Worm (Caenorhabditis elegans) whole organism, L1 larva: ENCODE results near the gene F16G10.5.

ENCODE experiments used
- ama-1 ChIP-seq: fragments of 150-350 bp; optimal IDR thresholded peaks from 2 replicates; lab custom pipeline; 2014
- blmp-1 ChIP-seq: fragments of 150-350 bp; optimal IDR thresholded peaks from 2 replicates; lab custom pipeline; 2014; ENCODE audit warnings: missing biosample characterization, missing genetic modification characterization
- lin-39 ChIP-seq: fragments of 150-350 bp; optimal IDR thresholded peaks from 2 replicates; lab custom pipeline; 2014; ENCODE audit warnings: missing biosample characterization, missing genetic modification reagents, missing genetic modification characterization
- nhr-28 ChIP-seq: fragments of 150-350 bp; optimal IDR thresholded peaks from 2 replicates; lab custom pipeline; 2014; ENCODE audit warnings: missing biosample characterization, missing genetic modification characterization
- unc-130 ChIP-seq: fragments of 150-350 bp; optimal IDR thresholded peaks from 2 replicates; lab custom pipeline; 2017; ENCODE audit warnings: missing biosample characterization, missing genetic modification characterization, inconsistent platforms
- zag-1 ChIP-seq: fragments of 150-350 bp; optimal IDR thresholded peaks from 2 replicates; lab custom pipeline; 2014; ENCODE audit warnings: missing biosample characterization, missing genetic modification characterization

- TF ChIP-seq unc-130 (tag; lab: Kevin White, UChicago) (no peak), zag-1 (tag; lab: Kevin White, UChicago) (no peak), lin-39 (tag; lab: Kevin White, UChicago) (no peak), nhr-28 (no peak), ama-1 (no peak), blmp-1 (tag; lab: Kevin White, UChicago) (no peak)
Observed at ce11 chrII:2403984-2404383, 36.9 kb downstream of the F16G10.5 start, which contains the start of gene F16G10.1.
